Worm (Caenorhabditis elegans) whole organism, dauer: ENCODE data around the gene sre-34.

Experiments
- unc-62 ChIP-seq: sonication (generic microtip); optimal IDR thresholded peaks from 2 replicates; lab custom pipeline; 2017; ENCODE audit warnings: missing biosample characterization, missing genetic modification reagents, missing genetic modification characterization

Gene sre-34

ce11 chrII:12482622-12483021 lies 32.7 kb downstream of the sre-34 start, which contains the start of gene fbxb-102:
TSS of gene fbxb-102 (plus strand) at chrII:12482922.
- no peak for TF ChIP-seq unc-62 (GFP tag; lab: Kevin White, UChicago)

ce11 chrII:12485060-12485459 lies 35.1 kb downstream of the sre-34 start, which contains the start of gene F15A4.10:
TSS of gene F15A4.10 (minus strand) at chrII:12485160.
- TF ChIP-seq unc-62 (GFP tag; lab: Kevin White, UChicago), result no peak

ce11 chrII:12488810-12489209 lies 38.9 kb downstream of the sre-34 start:
- no peak for TF ChIP-seq unc-62 (GFP tag; lab: Kevin White, UChicago)

ce11 chrII:12489903-12490302 lies 40.0 kb downstream of the sre-34 start, which contains the start of gene T21B4.15:
TSS of gene T21B4.15 (plus strand) at chrII:12490203.
- TF ChIP-seq unc-62 (GFP tag; lab: Kevin White, UChicago), result no peak

- TF ChIP-seq unc-62 (GFP tag; lab: Kevin White, UChicago), result no peak
Measured at ce11 chrII:12491936-12492335, 42.0 kb downstream of the sre-34 start, which contains the start of gene srz-6. TSS of gene srz-6 (plus strand) at chrII:12492236.

- TF ChIP-seq unc-62 (GFP tag; lab: Kevin White, UChicago), result no peak
Measured at ce11 chrII:12494067-12494477, 44.1 kb downstream of the sre-34 start.

- no peak for TF ChIP-seq unc-62 (GFP tag; lab: Kevin White, UChicago)
Measured at ce11 chrII:12494556-12495131, 44.7 kb downstream of the sre-34 start, which contains the start of gene col-85. TSS of gene col-85 (minus strand) at chrII:12495095.

ce11 chrII:12496981-12497380 lies 47.0 kb downstream of the sre-34 start, which contains the start of gene T21B4.3:
TSS of gene T21B4.3 (minus strand) at chrII:12497081.
- TF ChIP-seq unc-62 (GFP tag; lab: Kevin White, UChicago), result no peak

ce11 chrII:12499969-12500368 lies 50.0 kb downstream of the sre-34 start:
- TF ChIP-seq unc-62 (GFP tag; lab: Kevin White, UChicago), result no peak
